Worm (Caenorhabditis elegans) whole organism, L3 larva: ENCODE measurements around the gene melo-1.

ENCODE experiments used
- R02D3.7 ChIP-seq: fragments of 150-350 bp; optimal IDR thresholded peaks from 2 replicates; lab custom pipeline; 2014; ENCODE audit warnings: missing biosample characterization, missing genetic modification characterization
- ama-1 ChIP-seq: fragments of 150-350 bp; optimal IDR thresholded peaks from 2 replicates; lab custom pipeline; 2018
- mdl-1 ChIP-seq: fragments of 150-350 bp; optimal IDR thresholded peaks from 2 replicates; lab custom pipeline; 2014; ENCODE audit warnings: missing biosample characterization, missing genetic modification characterization
- nhr-12 ChIP-seq: fragments of 150-350 bp; optimal IDR thresholded peaks from 2 replicates; lab custom pipeline; 2014; ENCODE audit warnings: missing biosample characterization, missing genetic modification characterization
- nhr-25 ChIP-seq: sonication (generic microtip); optimal IDR thresholded peaks from 2 replicates; lab custom pipeline; 2017; ENCODE audit warnings: missing biosample characterization, missing genetic modification characterization
- nhr-43 ChIP-seq: sonication (generic microtip); optimal IDR thresholded peaks from 2 replicates; lab custom pipeline; 2016; ENCODE audit warnings: mild to moderate bottlenecking, missing genetic modification characterization, missing compliant biosample characterization; ENCODE audit not compliant: poor library complexity, severe bottlenecking
- pqm-1 ChIP-seq: fragments of 150-350 bp; optimal IDR thresholded peaks from 2 replicates; lab custom pipeline; 2017; ENCODE audit warnings: missing biosample characterization, missing genetic modification characterization, inconsistent platforms
- tbx-2 ChIP-seq: sonication (generic microtip); optimal IDR thresholded peaks from 2 replicates; lab custom pipeline; 2016; ENCODE audit warnings: mild to moderate bottlenecking, missing genetic modification characterization, missing compliant biosample characterization

DNA sequence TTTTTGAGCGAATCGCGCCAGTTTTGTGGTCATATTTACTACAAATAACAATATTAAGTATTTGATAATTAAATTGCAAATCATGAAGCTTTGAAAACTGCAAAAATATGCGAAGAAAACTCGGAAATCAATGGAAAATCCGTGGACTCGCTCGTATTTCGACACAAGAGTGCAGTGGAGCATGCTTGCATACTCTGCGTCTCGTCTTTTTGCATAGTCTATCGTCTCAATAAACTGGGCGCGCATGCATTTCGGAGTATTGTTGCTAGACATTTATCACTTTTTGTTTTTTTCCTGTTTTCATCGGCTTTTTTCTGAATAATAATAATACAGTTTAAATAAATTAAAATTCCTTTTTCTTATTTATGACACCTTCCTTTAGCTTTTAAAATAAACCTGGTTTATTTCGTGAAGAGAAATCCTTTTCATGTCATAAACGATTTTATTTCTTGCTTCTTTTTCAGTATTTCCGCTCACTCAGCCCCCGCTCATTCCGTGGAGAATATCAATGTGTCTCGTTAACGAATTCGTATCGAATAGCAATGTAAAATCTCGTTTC, 19.1 kb upstream of the melo-1 start, which contains the start of the genes mrps-7 and Y57G11C.3:
- TF ChIP-seq R02D3.7 (tag; lab: Kevin White, UChicago): peak; percentile 98
- TF ChIP-seq nhr-25 (tag; lab: Kevin White, UChicago): peak; percentile 93
- TF ChIP-seq ama-1 (lab: Kevin White, UChicago): peak; percentile 64
- TF ChIP-seq pqm-1 (tag; lab: Kevin White, UChicago): peak; percentile 88
- no peak for TF ChIP-seq mdl-1 (tag; lab: Kevin White, UChicago)
- TF ChIP-seq nhr-43 (tag; lab: Kevin White, UChicago): peak; percentile 86
- no peak for TF ChIP-seq nhr-12 (tag; lab: Kevin White, UChicago)
- TF ChIP-seq tbx-2 (tag; lab: Kevin White, UChicago): peak; percentile 60
